Fruit fly (Drosophila melanogaster) whole organism, embryonic: ENCODE data around the gene CG34244.

Source experiments
- Bteb2 ChIP-seq: fragments of 200-800 bp; sonication (Bioruptor generic); optimal IDR thresholded peaks from 2 replicates; lab custom pipeline; 2016; ENCODE audit warnings: missing biosample characterization, missing genetic modification characterization
- CG10321 ChIP-seq: fragments of 200-800 bp; sonication (Bioruptor generic); IDR thresholded peaks from 2 replicates; pipeline ENCODE4 v1.3.6; 2022; ENCODE audit warnings: missing biosample characterization, missing genetic modification characterization
- CG11085 ChIP-seq: fragments of 200-800 bp; sonication (Bioruptor generic); IDR thresholded peaks from 2 replicates; pipeline ENCODE4 v1.3.6; 2022; ENCODE audit warnings: missing biosample characterization, missing genetic modification characterization
- CG12236 ChIP-seq: fragments of 200-800 bp; sonication (Bioruptor generic); optimal IDR thresholded peaks from 2 replicates; lab custom pipeline; 2016; ENCODE audit warnings: missing biosample characterization, missing genetic modification characterization
- CG12744 ChIP-seq: fragments of 200-800 bp; sonication (Bioruptor generic); optimal IDR thresholded peaks from 2 replicates; lab custom pipeline; 2016; ENCODE audit warnings: missing biosample characterization, missing genetic modification characterization
- CG1603 ChIP-seq: fragments of 200-800 bp; sonication (Bioruptor generic); optimal IDR thresholded peaks from 2 replicates; lab custom pipeline; 2019; ENCODE audit warnings: missing biosample characterization, mild to moderate bottlenecking, missing genetic modification characterization, moderate library complexity
- CG2129 ChIP-seq: fragments of 200-800 bp; sonication (Bioruptor generic); IDR thresholded peaks from 2 replicates; pipeline ENCODE4 v1.3.6; 2022; ENCODE audit warnings: missing biosample characterization, missing genetic modification characterization; ENCODE audit not compliant: partially characterized antibody
- CG31224 ChIP-seq: fragments of 200-800 bp; sonication (Bioruptor generic); IDR thresholded peaks from 2 replicates; pipeline ENCODE4 v1.3.6; 2022; ENCODE audit warnings: missing biosample characterization, missing genetic modification characterization
- CG34422 ChIP-seq: fragments of 200-800 bp; sonication (Bioruptor generic); IDR thresholded peaks from 3 replicates; pipeline ENCODE4 v1.3.6; 2022; ENCODE audit warnings: missing biosample characterization, missing genetic modification characterization
- CG4328 ChIP-seq: fragments of 200-800 bp; sonication (Bioruptor generic); optimal IDR thresholded peaks from 3 replicates; lab custom pipeline; 2017; ENCODE audit warnings: missing biosample characterization, missing genetic modification reagents, missing genetic modification characterization
- CG4360 ChIP-seq: fragments of 200-800 bp; sonication (Bioruptor generic); IDR thresholded peaks from 2 replicates; pipeline ENCODE4 v1.3.6; 2022; ENCODE audit warnings: missing biosample characterization, missing genetic modification characterization
- CG6254 ChIP-seq: fragments of 200-800 bp; sonication (Bioruptor generic); optimal IDR thresholded peaks from 3 replicates; lab custom pipeline; 2017; ENCODE audit warnings: mild to moderate bottlenecking, missing biosample characterization, missing genetic modification reagents, missing genetic modification characterization
- CG6765 ChIP-seq: fragments of 200-800 bp; sonication (Bioruptor generic); optimal IDR thresholded peaks from 3 replicates; lab custom pipeline; 2017; ENCODE audit warnings: missing biosample characterization, mild to moderate bottlenecking, missing genetic modification characterization
- CG7839 ChIP-seq: fragments of 200-800 bp; sonication (Bioruptor generic); optimal IDR thresholded peaks from 3 replicates; lab custom pipeline; 2018; ENCODE audit warnings: missing biosample characterization, mild to moderate bottlenecking, missing genetic modification characterization, moderate library complexity
- CG8089 ChIP-seq: fragments of 200-800 bp; sonication (Bioruptor generic); optimal IDR thresholded peaks from 3 replicates; lab custom pipeline; 2016; ENCODE audit warnings: missing biosample characterization, missing genetic modification characterization
- CG8359 ChIP-seq: fragments of 200-800 bp; sonication (Bioruptor generic); optimal IDR thresholded peaks from 2 replicates; lab custom pipeline; 2017; ENCODE audit warnings: missing biosample characterization, mild to moderate bottlenecking, missing genetic modification characterization, borderline replicate concordance
- CG8478 ChIP-seq: fragments of >200 bp; optimal IDR thresholded peaks from 2 replicates; lab custom pipeline; 2018
- CG9609 ChIP-seq: fragments of 200-800 bp; sonication (Bioruptor generic); optimal IDR thresholded peaks from 3 replicates; lab custom pipeline; 2016; ENCODE audit warnings: missing biosample characterization, missing genetic modification characterization
- CG9727 ChIP-seq: fragments of 200-800 bp; sonication (Bioruptor generic); optimal IDR thresholded peaks from 3 replicates; lab custom pipeline; 2017; ENCODE audit warnings: missing biosample characterization, mild to moderate bottlenecking, missing genetic modification characterization
- Dip3 ChIP-seq: fragments of 200-800 bp; sonication (Bioruptor generic); optimal IDR thresholded peaks from 3 replicates; lab custom pipeline; 2016; ENCODE audit warnings: missing biosample characterization, missing genetic modification characterization
- Fer3 ChIP-seq: fragments of 200-800 bp; sonication (Bioruptor generic); optimal IDR thresholded peaks from 2 replicates; lab custom pipeline; 2018; ENCODE audit warnings: missing biosample characterization, mild to moderate bottlenecking, missing genetic modification characterization, moderate library complexity
- Hmx ChIP-seq: fragments of 200-800 bp; sonication (Bioruptor generic); optimal IDR thresholded peaks from 2 replicates; lab custom pipeline; 2016; ENCODE audit warnings: missing biosample characterization, missing genetic modification characterization
- Hr51 ChIP-seq, 2 experiments: fragments of 200-800 bp; sonication (Bioruptor generic); optimal IDR thresholded peaks; 2 replicates in 1 of 2; 3 replicates in 1 of 2; lab custom pipeline; 2016 to 2018; ENCODE audit warnings: missing biosample characterization in 2 of 2, missing genetic modification characterization in 2 of 2, mild to moderate bottlenecking in 1 of 2, moderate library complexity in 1 of 2
- Lhr ChIP-seq: fragments of 200-800 bp; sonication (Bioruptor generic); optimal IDR thresholded peaks from 3 replicates; lab custom pipeline; 2017; ENCODE audit warnings: mild to moderate bottlenecking, missing biosample characterization, missing genetic modification reagents, missing genetic modification characterization
- Lim3 ChIP-seq: fragments of 200-800 bp; sonication (Bioruptor generic); IDR thresholded peaks from 2 replicates; pipeline ENCODE4 v1.3.6; 2022; ENCODE audit warnings: missing biosample characterization, missing genetic modification characterization
- Mrtf ChIP-seq: fragments of 200-800 bp; sonication (Bioruptor generic); IDR thresholded peaks from 3 replicates; pipeline ENCODE4 v1.3.6; 2022; ENCODE audit warnings: missing biosample characterization, missing genetic modification characterization
- Scr ChIP-seq: fragments of 200-800 bp; sonication (Bioruptor generic); IDR thresholded peaks from 2 replicates; pipeline ENCODE4 v1.3.6; 2022; ENCODE audit warnings: missing biosample characterization, missing genetic modification characterization; ENCODE audit not compliant: partially characterized antibody
- ab ChIP-seq: fragments of 200-800 bp; sonication (Bioruptor generic); optimal IDR thresholded peaks from 2 replicates; lab custom pipeline; 2016; ENCODE audit warnings: missing biosample characterization, missing genetic modification characterization
- ash1 ChIP-seq: fragments of 200-800 bp; sonication (Bioruptor generic); optimal IDR thresholded peaks from 2 replicates; lab custom pipeline; 2018; ENCODE audit warnings: missing biosample characterization, mild to moderate bottlenecking, missing genetic modification characterization
- bbx ChIP-seq: fragments of 200-800 bp; sonication (Bioruptor generic); IDR thresholded peaks from 2 replicates; pipeline ENCODE4 v1.3.6; 2022; ENCODE audit warnings: missing biosample characterization, missing genetic modification characterization; ENCODE audit not compliant: partially characterized antibody
- bigmax ChIP-seq: fragments of 200-800 bp; sonication (Bioruptor generic); optimal IDR thresholded peaks from 2 replicates; lab custom pipeline; 2018; ENCODE audit warnings: missing biosample characterization, mild to moderate bottlenecking, missing genetic modification characterization
- cad ChIP-seq: fragments of >200 bp; optimal IDR thresholded peaks from 2 replicates; lab custom pipeline; 2017; ENCODE audit warnings: missing biosample characterization, missing genetic modification characterization
- chinmo ChIP-seq: fragments of 200-800 bp; sonication (Bioruptor generic); IDR thresholded peaks from 4 replicates; pipeline ENCODE4 v1.3.6; 2022; ENCODE audit warnings: missing biosample characterization, missing genetic modification characterization; ENCODE audit not compliant: partially characterized antibody
- crc ChIP-seq: fragments of 200-800 bp; sonication (Bioruptor generic); optimal IDR thresholded peaks from 2 replicates; lab custom pipeline; 2016; ENCODE audit warnings: missing biosample characterization, missing genetic modification characterization
- cwo ChIP-seq: fragments of 200-800 bp; sonication (Bioruptor generic); optimal IDR thresholded peaks from 3 replicates; lab custom pipeline; 2017; ENCODE audit warnings: missing biosample characterization, missing genetic modification characterization, mild to moderate bottlenecking, moderate library complexity, missing genetic modification reagents
- dimm ChIP-seq: fragments of 200-800 bp; sonication (Bioruptor generic); IDR thresholded peaks from 2 replicates; pipeline ENCODE4 v1.3.6; 2022; ENCODE audit warnings: missing biosample characterization, missing genetic modification characterization
- gcm ChIP-seq: fragments of 200-800 bp; sonication (Bioruptor generic); optimal IDR thresholded peaks from 2 replicates; lab custom pipeline; 2019; ENCODE audit warnings: missing biosample characterization, mild to moderate bottlenecking, missing genetic modification characterization, moderate library complexity
- hb ChIP-seq: fragments of 200-800 bp; sonication (Bioruptor generic); IDR thresholded peaks from 3 replicates; pipeline ENCODE4 v1.3.6; 2022; ENCODE audit warnings: missing biosample characterization, missing genetic modification characterization; ENCODE audit not compliant: partially characterized antibody
- hbn ChIP-seq: fragments of 200-800 bp; sonication (Bioruptor generic); IDR thresholded peaks from 2 replicates; pipeline ENCODE4 v1.3.6; 2022; ENCODE audit warnings: missing biosample characterization, missing genetic modification characterization; ENCODE audit not compliant: partially characterized antibody
- ken ChIP-seq: fragments of 200-800 bp; sonication (Bioruptor generic); IDR thresholded peaks from 3 replicates; pipeline ENCODE4 v1.3.6; 2022; ENCODE audit warnings: missing biosample characterization, missing genetic modification characterization
- maf-S ChIP-seq: fragments of 200-800 bp; sonication (Bioruptor generic); optimal IDR thresholded peaks from 2 replicates; lab custom pipeline; 2016; ENCODE audit warnings: missing biosample characterization, missing genetic modification characterization
- peb ChIP-seq: fragments of 200-800 bp; sonication (Bioruptor generic); IDR thresholded peaks from 2 replicates; pipeline ENCODE4 v1.3.6; 2022; ENCODE audit warnings: missing biosample characterization, missing genetic modification characterization
- sens-2 ChIP-seq: fragments of 200-800 bp; sonication (Bioruptor generic); IDR thresholded peaks from 2 replicates; pipeline ENCODE4 v1.3.6; 2022; ENCODE audit warnings: missing biosample characterization, missing genetic modification characterization
- tap ChIP-seq: fragments of 200-800 bp; optimal IDR thresholded peaks from 3 replicates; lab custom pipeline; 2019; ENCODE audit warnings: missing biosample characterization, mild to moderate bottlenecking, missing genetic modification characterization, moderate library complexity
- tin ChIP-seq: fragments of 200-800 bp; sonication (Bioruptor generic); optimal IDR thresholded peaks from 3 replicates; lab custom pipeline; 2016; ENCODE audit warnings: missing biosample characterization, missing genetic modification characterization
- wek ChIP-seq: fragments of 200-800 bp; sonication (Bioruptor generic); optimal IDR thresholded peaks from 3 replicates; lab custom pipeline; 2018; ENCODE audit warnings: missing biosample characterization, mild to moderate bottlenecking, missing genetic modification characterization, moderate library complexity
- wor ChIP-seq: fragments of 200-800 bp; sonication (Bioruptor generic); IDR thresholded peaks from 2 replicates; pipeline ENCODE4 v1.3.6; 2022; ENCODE audit warnings: missing biosample characterization, missing genetic modification characterization
- zfh2 ChIP-seq: fragments of 200-800 bp; sonication (Bioruptor generic); optimal IDR thresholded peaks from 2 replicates; lab custom pipeline; 2016; ENCODE audit warnings: missing biosample characterization, missing genetic modification characterization

The CG34244 gene

dm6 chr3L:14274088-14275058 lies 38.6 kb upstream of the CG34244 start, which contains the start of gene fz (continued):
- peak; percentile 28 for TF ChIP-seq gcm (GFP tag; lab: Kevin White, UChicago)
- peak; percentile 54 for TF ChIP-seq CG6254 (GFP tag; lab: Kevin White, UChicago)
- no peak for TF ChIP-seq wor (GFP tag; lab: Robert Waterston, UW)
- TF ChIP-seq hbn (GFP tag; lab: Robert Waterston, UW): peak; percentile 41; the same call in 1 of the 2 replicates
- no peak for TF ChIP-seq zfh2 (GFP tag; lab: Kevin White, UChicago)
- peak; percentile 44 for TF ChIP-seq CG9727
- TF ChIP-seq CG8478 (lab: Kevin White, UChicago): peak; percentile 82
- no peak for TF ChIP-seq Mrtf (GFP tag; lab: Robert Waterston, UW)
- TF ChIP-seq crc (GFP tag; lab: Kevin White, UChicago): no peak
- TF ChIP-seq CG34422: peak; percentile 56; the same call in 1 of the 3 replicates
- TF ChIP-seq sens-2 (GFP tag; lab: Robert Waterston, UW): no peak
- TF ChIP-seq hb (GFP tag; lab: Robert Waterston, UW): no peak
- TF ChIP-seq CG6765 (GFP tag; lab: Kevin White, UChicago): no peak
- no peak for TF ChIP-seq Lim3
- TF ChIP-seq Lhr: no peak
- TF ChIP-seq bigmax (GFP tag; lab: Kevin White, UChicago): no peak
- no peak for TF ChIP-seq maf-S
- peak; percentile 33 for TF ChIP-seq CG1603 (tag; lab: Kevin White, UChicago)
- peak; percentile 5 for TF ChIP-seq ash1 (GFP tag; lab: Kevin White, UChicago)
- no peak for TF ChIP-seq CG12744
- peak; percentile 31 for TF ChIP-seq cad (GFP tag; lab: Kevin White, UChicago)
- TF ChIP-seq chinmo (GFP tag; lab: Robert Waterston, UW): peak; percentile 85; the same call in 2 of the 4 replicates
- no peak for TF ChIP-seq CG12236 (GFP tag; lab: Kevin White, UChicago)
- no peak for TF ChIP-seq CG10321 (GFP tag; lab: Robert Waterston, UW)
- TF ChIP-seq wek: peak; percentile 32
- TF ChIP-seq Scr (GFP tag; lab: Robert Waterston, UW): no peak; the same call in none of the 2 replicates
- no peak for TF ChIP-seq CG4328 (GFP tag; lab: Kevin White, UChicago)
- TF ChIP-seq tin (GFP tag; lab: Kevin White, UChicago): no peak
- TF ChIP-seq CG8089: no peak
- peak; percentile 4 for TF ChIP-seq CG7839
- no peak for TF ChIP-seq CG11085
- TF ChIP-seq bbx (GFP tag; lab: Robert Waterston, UW): peak; percentile 71
- no peak for TF ChIP-seq ab (GFP tag; lab: Kevin White, UChicago)
- TF ChIP-seq peb (GFP tag; lab: Robert Waterston, UW): no peak
- TF ChIP-seq Hmx: no peak
- TF ChIP-seq dimm (GFP tag; lab: Robert Waterston, UW): no peak
- TF ChIP-seq tap (tag; lab: Kevin White, UChicago): no peak
- TF ChIP-seq CG8359: peak; percentile 7
- no peak for TF ChIP-seq Bteb2
- TF ChIP-seq CG4360 (GFP tag; lab: Robert Waterston, UW): 0 out of 2 replicates have a peak, but pooled peaks have one; percentile 33
- TF ChIP-seq Hr51 (GFP tag; optimal IDR thresholded peaks at IDR 0.05; lab: Kevin White, UChicago): no peak
- TF ChIP-seq CG2129 (GFP tag; lab: Robert Waterston, UW): no peak
- no peak for TF ChIP-seq CG31224 (GFP tag; lab: Robert Waterston, UW)
- TF ChIP-seq Dip3 (GFP tag; lab: Kevin White, UChicago): no peak
- TF ChIP-seq ken (GFP tag; lab: Robert Waterston, UW): 0 out of 3 replicates have a peak, but pooled peaks have one; percentile 31
- peak; percentile 38 for TF ChIP-seq Fer3 (tag; lab: Kevin White, UChicago)
- TF ChIP-seq CG9609: no peak
- no peak for TF ChIP-seq cwo (GFP tag; lab: Kevin White, UChicago)
